Fruit fly (Drosophila melanogaster) whole organism, embryonic: ENCODE results near the gene Sirup.
A peak's percentile ranks its signal among the peaks of the same experiment; 100 is the strongest.

Experiments used
- Abd-B ChIP-seq: fragments of 200-800 bp; sonication (Bioruptor generic); optimal IDR thresholded peaks from 2 replicates; lab custom pipeline; 2018; ENCODE audit warnings: missing biosample characterization, mild to moderate bottlenecking, missing genetic modification characterization, moderate library complexity
- Asciz ChIP-seq: fragments of 200-800 bp; sonication (Bioruptor generic); optimal IDR thresholded peaks from 2 replicates; lab custom pipeline; 2017; ENCODE audit warnings: missing biosample characterization, mild to moderate bottlenecking, missing genetic modification characterization, missing genetic modification reagents
- Blimp-1 ChIP-seq: fragments of 200-800 bp; sonication (Bioruptor generic); optimal IDR thresholded peaks from 3 replicates; lab custom pipeline; 2018; ENCODE audit warnings: missing biosample characterization, missing genetic modification characterization, mild to moderate bottlenecking, moderate library complexity, missing genetic modification reagents
- C15 ChIP-seq: fragments of 200-800 bp; sonication (Bioruptor generic); IDR thresholded peaks from 3 replicates; pipeline ENCODE4 v1.3.6; 2022; ENCODE audit warnings: missing biosample characterization, missing genetic modification characterization
- CG10209 ChIP-seq: fragments of 200-800 bp; sonication (Bioruptor generic); optimal IDR thresholded peaks from 3 replicates; lab custom pipeline; 2017; ENCODE audit warnings: missing biosample characterization, mild to moderate bottlenecking, missing genetic modification characterization, missing genetic modification reagents
- CG14441 ChIP-seq: fragments of 200-800 bp; sonication (Bioruptor generic); IDR thresholded peaks from 2 replicates; pipeline ENCODE4 v1.3.6; 2022; ENCODE audit warnings: missing biosample characterization, missing genetic modification characterization
- CG15479 ChIP-seq: fragments of 200-800 bp; sonication (Bioruptor generic); optimal IDR thresholded peaks from 3 replicates; lab custom pipeline; 2019; ENCODE audit warnings: missing biosample characterization, mild to moderate bottlenecking, missing genetic modification characterization, moderate library complexity
- CG1792 ChIP-seq: fragments of 200-800 bp; sonication (Bioruptor generic); optimal IDR thresholded peaks from 2 replicates; lab custom pipeline; 2016; ENCODE audit warnings: missing biosample characterization, missing genetic modification characterization
- CG2678 ChIP-seq: fragments of 200-800 bp; sonication (Bioruptor generic); optimal IDR thresholded peaks from 3 replicates; lab custom pipeline; 2019; ENCODE audit warnings: missing biosample characterization, mild to moderate bottlenecking, missing genetic modification characterization, moderate library complexity
- CG30020 ChIP-seq: fragments of 200-800 bp; optimal IDR thresholded peaks from 2 replicates; lab custom pipeline; 2019; ENCODE audit warnings: missing biosample characterization, mild to moderate bottlenecking, missing genetic modification characterization, moderate library complexity
- CG32532 ChIP-seq: fragments of 200-800 bp; sonication (Bioruptor generic); IDR thresholded peaks from 2 replicates; pipeline ENCODE4 v1.3.6; 2022; ENCODE audit warnings: missing biosample characterization, missing genetic modification characterization
- CG32767 ChIP-seq: fragments of 200-800 bp; sonication (Bioruptor generic); IDR thresholded peaks from 2 replicates; pipeline ENCODE4 v1.3.6; 2022; ENCODE audit warnings: missing biosample characterization, missing genetic modification characterization
- CG33557 ChIP-seq: fragments of 200-800 bp; sonication (Bioruptor generic); optimal IDR thresholded peaks from 2 replicates; lab custom pipeline; 2019; ENCODE audit warnings: missing biosample characterization, mild to moderate bottlenecking, missing genetic modification characterization, moderate library complexity
- CG3838 ChIP-seq: fragments of 200-800 bp; sonication (Bioruptor generic); optimal IDR thresholded peaks from 3 replicates; lab custom pipeline; 2016; ENCODE audit warnings: missing biosample characterization, missing genetic modification characterization
- CG5953 ChIP-seq: fragments of 200-800 bp; sonication (Bioruptor generic); IDR thresholded peaks from 2 replicates; pipeline ENCODE4 v1.3.6; 2022; ENCODE audit warnings: missing biosample characterization, missing genetic modification characterization
- CG7372 ChIP-seq: fragments of 200-800 bp; sonication (Bioruptor generic); IDR thresholded peaks from 2 replicates; pipeline ENCODE4 v1.3.6; 2022; ENCODE audit warnings: missing biosample characterization, missing genetic modification characterization
- CG8290 ChIP-seq, 3 experiments: fragments of 200-800 bp; sonication (Bioruptor generic); optimal IDR thresholded peaks; 2 replicates each; lab custom pipeline; 2016 to 2019; ENCODE audit warnings: missing biosample characterization in 3 of 3, missing genetic modification characterization in 3 of 3, mild to moderate bottlenecking in 2 of 3, moderate library complexity in 1 of 3
- CG8478 ChIP-seq: fragments of >200 bp; optimal IDR thresholded peaks from 2 replicates; lab custom pipeline; 2018
- CoRest ChIP-seq: fragments of 200-800 bp; sonication (Bioruptor generic); optimal IDR thresholded peaks from 3 replicates; lab custom pipeline; 2018; ENCODE audit warnings: missing biosample characterization, mild to moderate bottlenecking, missing genetic modification characterization, moderate library complexity
- Fer3 ChIP-seq: fragments of 200-800 bp; sonication (Bioruptor generic); optimal IDR thresholded peaks from 2 replicates; lab custom pipeline; 2018; ENCODE audit warnings: missing biosample characterization, mild to moderate bottlenecking, missing genetic modification characterization, moderate library complexity
- GATAe ChIP-seq: fragments of 200-800 bp; sonication (Bioruptor generic); conservative IDR thresholded peaks from 2 replicates; pipeline ENCODE4 v1.3.6; 2022; ENCODE audit warnings: missing biosample characterization, missing genetic modification characterization
- HLH3B ChIP-seq: fragments of 200-800 bp; sonication (Bioruptor generic); IDR thresholded peaks from 2 replicates; pipeline ENCODE4 v1.3.6; 2022; ENCODE audit warnings: missing biosample characterization, missing genetic modification characterization
- HmgZ ChIP-seq: fragments of 200-800 bp; sonication (Bioruptor generic); optimal IDR thresholded peaks from 2 replicates; lab custom pipeline; 2018; ENCODE audit warnings: missing biosample characterization, mild to moderate bottlenecking, missing genetic modification characterization
- Hmr ChIP-seq: fragments of 200-800 bp; sonication (Bioruptor generic); optimal IDR thresholded peaks from 3 replicates; lab custom pipeline; 2017; ENCODE audit warnings: mild to moderate bottlenecking, missing biosample characterization, missing genetic modification reagents, missing genetic modification characterization
- Hr3 ChIP-seq: fragments of 200-800 bp; sonication (Bioruptor generic); optimal IDR thresholded peaks from 3 replicates; lab custom pipeline; 2016; ENCODE audit warnings: missing biosample characterization, missing genetic modification characterization
- Max ChIP-seq: fragments of 200-800 bp; sonication (Bioruptor generic); optimal IDR thresholded peaks from 2 replicates; lab custom pipeline; 2016; ENCODE audit warnings: missing biosample characterization, mild to moderate bottlenecking, missing genetic modification characterization
- Mrtf ChIP-seq: fragments of 200-800 bp; sonication (Bioruptor generic); IDR thresholded peaks from 3 replicates; pipeline ENCODE4 v1.3.6; 2022; ENCODE audit warnings: missing biosample characterization, missing genetic modification characterization
- Nf-YC ChIP-seq: fragments of 200-800 bp; optimal IDR thresholded peaks from 3 replicates; lab custom pipeline; 2019; ENCODE audit warnings: missing biosample characterization, mild to moderate bottlenecking, missing genetic modification characterization, moderate library complexity
- PHDP ChIP-seq: fragments of 200-800 bp; sonication (Bioruptor generic); optimal IDR thresholded peaks from 3 replicates; lab custom pipeline; 2018; ENCODE audit warnings: missing biosample characterization, mild to moderate bottlenecking, missing genetic modification characterization, moderate library complexity
- Pdp1 ChIP-seq, 2 experiments: fragments of 200-800 bp; sonication (Bioruptor generic); optimal IDR thresholded peaks; 3 replicates each; lab custom pipeline; 2016; ENCODE audit warnings: missing biosample characterization in 2 of 2, missing genetic modification characterization in 2 of 2, mild to moderate bottlenecking in 1 of 2, moderate library complexity in 1 of 2
- Six4 ChIP-seq: fragments of 200-800 bp; sonication (Bioruptor generic); optimal IDR thresholded peaks from 2 replicates; lab custom pipeline; 2016; ENCODE audit warnings: missing biosample characterization, missing genetic modification characterization
- Usf ChIP-seq: fragments of 200-800 bp; sonication (Bioruptor generic); optimal IDR thresholded peaks from 2 replicates; lab custom pipeline; 2017; ENCODE audit warnings: missing genotype, missing biosample characterization, missing genetic modification characterization
- cg ChIP-seq: fragments of 200-800 bp; sonication (Bioruptor generic); optimal IDR thresholded peaks from 3 replicates; lab custom pipeline; 2019; ENCODE audit warnings: missing biosample characterization, mild to moderate bottlenecking, missing genetic modification characterization, moderate library complexity
- eve ChIP-seq, 2 experiments: fragments of >200 bp; optimal IDR thresholded peaks; 2 replicates each; lab custom pipeline; 2017; ENCODE audit warnings: missing biosample characterization in 2 of 2, missing genetic modification characterization in 2 of 2
- gfzf ChIP-seq: fragments of 200-800 bp; sonication (Bioruptor generic); optimal IDR thresholded peaks from 2 replicates; lab custom pipeline; 2016; ENCODE audit warnings: missing biosample characterization, mild to moderate bottlenecking, missing genetic modification characterization, moderate library complexity
- grn ChIP-seq: fragments of 200-800 bp; sonication (Bioruptor generic); optimal IDR thresholded peaks from 3 replicates; lab custom pipeline; 2017; ENCODE audit warnings: missing biosample characterization, missing genetic modification characterization
- h ChIP-seq: fragments of >200 bp; optimal IDR thresholded peaks from 2 replicates; lab custom pipeline; 2017
- hb ChIP-seq: fragments of 200-800 bp; sonication (Bioruptor generic); IDR thresholded peaks from 3 replicates; pipeline ENCODE4 v1.3.6; 2022; ENCODE audit warnings: missing biosample characterization, missing genetic modification characterization; ENCODE audit not compliant: partially characterized antibody
- her ChIP-seq: fragments of 200-800 bp; sonication (Bioruptor generic); optimal IDR thresholded peaks from 2 replicates; lab custom pipeline; 2016; ENCODE audit warnings: missing biosample characterization, missing genetic modification characterization
- knrl ChIP-seq: fragments of 200-800 bp; sonication (Bioruptor generic); IDR thresholded peaks from 3 replicates; pipeline ENCODE4 v1.3.6; 2022; ENCODE audit warnings: missing biosample characterization, missing genetic modification characterization; ENCODE audit not compliant: partially characterized antibody
- mam ChIP-seq: fragments of 200-800 bp; sonication (Bioruptor generic); optimal IDR thresholded peaks from 3 replicates; lab custom pipeline; 2016; ENCODE audit warnings: missing biosample characterization, missing genetic modification characterization
- mld ChIP-seq: fragments of 200-800 bp; sonication (Bioruptor generic); IDR thresholded peaks from 3 replicates; pipeline ENCODE4 v1.3.6; 2022; ENCODE audit warnings: missing biosample characterization, missing genetic modification characterization; ENCODE audit not compliant: partially characterized antibody
- nmo ChIP-seq: fragments of 200-800 bp; sonication (Bioruptor generic); optimal IDR thresholded peaks from 2 replicates; lab custom pipeline; 2018; ENCODE audit warnings: missing biosample characterization, mild to moderate bottlenecking, missing genetic modification characterization, moderate library complexity
- pfk ChIP-seq: fragments of 200-800 bp; sonication (Bioruptor generic); optimal IDR thresholded peaks from 2 replicates; lab custom pipeline; 2018; ENCODE audit warnings: missing biosample characterization, mild to moderate bottlenecking, missing genetic modification characterization, moderate library complexity
- rib ChIP-seq: fragments of 200-800 bp; sonication (Bioruptor generic); IDR thresholded peaks from 2 replicates; pipeline ENCODE4 v1.3.6; 2022; ENCODE audit warnings: missing biosample characterization, missing genetic modification characterization
- sd ChIP-seq: fragments of 200-800 bp; sonication (Bioruptor generic); optimal IDR thresholded peaks from 3 replicates; lab custom pipeline; 2018; ENCODE audit warnings: missing biosample characterization, mild to moderate bottlenecking, missing genetic modification characterization, moderate library complexity
- stwl ChIP-seq: fragments of 200-800 bp; sonication (Bioruptor generic); optimal IDR thresholded peaks from 3 replicates; lab custom pipeline; 2018; ENCODE audit warnings: missing biosample characterization, mild to moderate bottlenecking, missing genetic modification characterization, moderate library complexity
- tna ChIP-seq: fragments of 200-800 bp; sonication (Bioruptor generic); IDR thresholded peaks from 2 replicates; pipeline ENCODE4 v1.3.6; 2022; ENCODE audit warnings: missing biosample characterization, missing genetic modification characterization; ENCODE audit not compliant: partially characterized antibody
- unc-4 ChIP-seq: fragments of 200-800 bp; sonication (Bioruptor generic); IDR thresholded peaks from 2 replicates; pipeline ENCODE4 v1.3.6; 2022; ENCODE audit warnings: missing biosample characterization, missing genetic modification characterization; ENCODE audit not compliant: partially characterized antibody
- z ChIP-seq: fragments of 200-800 bp; sonication (Bioruptor generic); IDR thresholded peaks from 3 replicates; pipeline ENCODE4 v1.3.6; 2022; ENCODE audit warnings: missing biosample characterization, missing genetic modification characterization

The Sirup gene

DNA sequence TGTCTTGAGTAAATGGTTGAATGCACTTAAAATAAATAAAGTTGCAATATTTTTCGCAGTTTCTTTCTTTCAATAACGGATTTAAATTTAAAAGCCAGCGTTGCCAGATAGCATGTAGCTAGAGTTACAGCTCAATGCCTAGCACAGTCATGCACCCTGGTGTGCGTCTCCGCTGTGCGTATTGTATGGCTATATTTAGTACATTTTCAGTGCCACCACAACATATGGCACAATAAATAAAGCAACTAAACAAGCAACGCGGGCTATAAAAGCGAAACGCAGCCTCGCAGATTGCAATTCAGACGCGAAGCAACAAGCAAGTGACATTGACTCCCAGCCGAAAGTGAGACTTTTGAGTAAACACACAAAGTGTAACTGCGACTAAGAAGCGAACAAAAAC lies at the start of gene Sirup (continued):
- no peak for TF ChIP-seq CG5953 (GFP tag; lab: Robert Waterston, UW)
- TF ChIP-seq CG8478: peak; percentile 18
- TF ChIP-seq C15 (GFP tag; lab: Robert Waterston, UW): no peak
- TF ChIP-seq CG32532 (GFP tag; lab: Robert Waterston, UW): 0 out of 2 replicates have a peak, but pooled peaks have one; percentile 20
- TF ChIP-seq z (GFP tag; lab: Robert Waterston, UW): no peak
- peak; percentile 63 for TF ChIP-seq stwl (tag; lab: Kevin White, UChicago)
- TF ChIP-seq CG30020 (tag; lab: Kevin White, UChicago): peak; percentile 0
- TF ChIP-seq Hmr (GFP tag; lab: Kevin White, UChicago): peak; percentile 56
- TF ChIP-seq CG32767 (GFP tag; lab: Robert Waterston, UW): no peak
- TF ChIP-seq Mrtf (GFP tag; lab: Robert Waterston, UW): no peak
- TF ChIP-seq rib (GFP tag; lab: Robert Waterston, UW): peak; percentile 15; the same call in 1 of the 2 replicates
- TF ChIP-seq CG33557 (GFP tag; lab: Kevin White, UChicago): no peak
- TF ChIP-seq h (lab: Kevin White, UChicago): no peak
- TF ChIP-seq nmo (GFP tag; lab: Kevin White, UChicago): peak; percentile 43
- peak; percentile 85 for TF ChIP-seq Abd-B (GFP tag; lab: Kevin White, UChicago)
- no peak for TF ChIP-seq eve (GFP tag; optimal IDR thresholded peaks at IDR 0.05; lab: Kevin White, UChicago)
- no peak for TF ChIP-seq mam (GFP tag; lab: Kevin White, UChicago)
- TF ChIP-seq mld (GFP tag; lab: Robert Waterston, UW): no peak
- TF ChIP-seq Pdp1 (GFP tag; optimal IDR thresholded peaks at IDR 0.05; lab: Kevin White, UChicago): peak in 1 of 2 experiments; percentile 74
- peak; percentile 54; the same call in 1 of the 2 replicates for TF ChIP-seq tna (GFP tag; lab: Robert Waterston, UW)
- TF ChIP-seq gfzf (GFP tag; lab: Kevin White, UChicago): peak; percentile 91
- no peak for TF ChIP-seq PHDP
- TF ChIP-seq CG8290 (GFP tag; optimal IDR thresholded peaks at IDR 0.05; lab: Kevin White, UChicago): no peak
- peak in 1 of 2 experiments; percentile 28 for TF ChIP-seq CG8290 (tag; optimal IDR thresholded peaks at IDR 0.05; lab: Kevin White, UChicago)
- no peak for TF ChIP-seq CG1792
- peak; percentile 40; the same call in 1 of the 2 replicates for TF ChIP-seq CG7372 (GFP tag; lab: Robert Waterston, UW)
- TF ChIP-seq cg (GFP tag; lab: Kevin White, UChicago): no peak
- peak; percentile 43 for TF ChIP-seq CG3838 (GFP tag; lab: Kevin White, UChicago)
- no peak for TF ChIP-seq Nf-YC (tag; lab: Kevin White, UChicago)
- TF ChIP-seq Blimp-1 (GFP tag; lab: Kevin White, UChicago): no peak
- no peak for TF ChIP-seq hb (GFP tag; lab: Robert Waterston, UW)
- no peak for TF ChIP-seq Six4 (GFP tag; lab: Kevin White, UChicago)
- no peak for TF ChIP-seq Asciz (GFP tag; lab: Kevin White, UChicago)
- no peak for TF ChIP-seq Hr3 (GFP tag; lab: Kevin White, UChicago)
- no peak for TF ChIP-seq Fer3 (tag; lab: Kevin White, UChicago)
- TF ChIP-seq pfk: no peak
- peak; percentile 37 for TF ChIP-seq CG15479
- TF ChIP-seq grn: no peak
- peak; percentile 32 for TF ChIP-seq CoRest (tag; lab: Kevin White, UChicago)
- peak; percentile 47; the same call in 1 of the 3 replicates for TF ChIP-seq knrl (GFP tag; lab: Robert Waterston, UW)
- TF ChIP-seq CG10209 (GFP tag; lab: Kevin White, UChicago): no peak
- TF ChIP-seq sd (tag; lab: Kevin White, UChicago): no peak
- no peak for TF ChIP-seq CG2678 (tag; lab: Kevin White, UChicago)
- TF ChIP-seq CG14441 (GFP tag; lab: Robert Waterston, UW): 0 out of 2 replicates have a peak, but pooled peaks have one; percentile 9
- TF ChIP-seq HmgZ: peak; percentile 52
- no peak for TF ChIP-seq HLH3B
- no peak for TF ChIP-seq Usf
- TF ChIP-seq her: no peak
- no peak for TF ChIP-seq Max
- no peak for TF ChIP-seq GATAe
- peak; percentile 39 for TF ChIP-seq unc-4 (GFP tag; lab: Robert Waterston, UW)
